Worm (Caenorhabditis elegans) whole organism, late embryonic: ENCODE data around the gene glp-1.

ENCODE experiments used
- C08G9.2 ChIP-seq: sonication (generic microtip); optimal IDR thresholded peaks from 2 replicates; lab custom pipeline; 2016; ENCODE audit warnings: mild to moderate bottlenecking, missing genetic modification characterization, moderate library complexity, missing compliant biosample characterization
- F13H6.1 ChIP-seq: sonication (generic microtip); optimal IDR thresholded peaks from 2 replicates; lab custom pipeline; 2016; ENCODE audit warnings: missing genetic modification characterization, missing compliant biosample characterization
- K02D7.2 ChIP-seq: sonication (generic microtip); optimal IDR thresholded peaks from 2 replicates; lab custom pipeline; 2017; ENCODE audit warnings: mild to moderate bottlenecking, missing genetic modification characterization, missing compliant biosample characterization
- K09A11.1 ChIP-seq: sonication (generic microtip); optimal IDR thresholded peaks from 2 replicates; lab custom pipeline; 2017; ENCODE audit warnings: antibody characterized with exemption, mild to moderate bottlenecking, missing genetic modification characterization, missing compliant biosample characterization; ENCODE audit not compliant: insufficient read depth
- T23F11.4 ChIP-seq: fragments of 200-800 bp; sonication (Bioruptor generic); optimal IDR thresholded peaks from 2 replicates; lab custom pipeline; 2018; ENCODE audit warnings: mild to moderate bottlenecking, missing genetic modification characterization, missing compliant biosample characterization
- Y22D7AL.16 ChIP-seq: sonication (generic microtip); optimal IDR thresholded peaks from 2 replicates; lab custom pipeline; 2016; ENCODE audit warnings: missing genetic modification characterization, missing compliant biosample characterization
- ceh-30 ChIP-seq: fragments of 150-350 bp; optimal IDR thresholded peaks from 2 replicates; lab custom pipeline; 2014; ENCODE audit warnings: missing biosample characterization, missing genetic modification characterization
- ceh-31 ChIP-seq: sonication (generic microtip); optimal IDR thresholded peaks from 2 replicates; lab custom pipeline; 2016; ENCODE audit warnings: missing genetic modification characterization, missing compliant biosample characterization
- ceh-34 ChIP-seq: sonication (generic microtip); optimal IDR thresholded peaks from 2 replicates; lab custom pipeline; 2016; ENCODE audit warnings: mild to moderate bottlenecking, missing genetic modification characterization, missing compliant biosample characterization
- ceh-45 ChIP-seq: fragments of 200-800 bp; sonication (Bioruptor generic); IDR thresholded peaks from 2 replicates; pipeline ENCODE4 v1.3.6; 2022; ENCODE audit warnings: missing genetic modification reagents, missing genetic modification characterization, missing compliant biosample characterization
- ceh-48 ChIP-seq: sonication (generic microtip); optimal IDR thresholded peaks from 2 replicates; lab custom pipeline; 2016; ENCODE audit warnings: missing genetic modification characterization, inconsistent platforms, missing compliant biosample characterization
- dmd-4 ChIP-seq: sonication (generic microtip); optimal IDR thresholded peaks from 2 replicates; lab custom pipeline; 2016; ENCODE audit warnings: borderline replicate concordance, missing genetic modification characterization, missing compliant biosample characterization
- dve-1 ChIP-seq: sonication (generic microtip); optimal IDR thresholded peaks from 2 replicates; lab custom pipeline; 2017; ENCODE audit warnings: antibody characterized with exemption, mild to moderate bottlenecking, missing genetic modification characterization, missing compliant biosample characterization
- elt-2 ChIP-seq: sonication (generic microtip); optimal IDR thresholded peaks from 2 replicates; lab custom pipeline; 2016; ENCODE audit warnings: missing genetic modification reagents, missing genetic modification characterization, missing compliant biosample characterization
- fax-1 ChIP-seq: sonication (generic microtip); optimal IDR thresholded peaks from 2 replicates; lab custom pipeline; 2016; ENCODE audit warnings: missing genotype, missing genetic modification characterization, missing compliant biosample characterization
- fkh-10 ChIP-seq: fragments of 150-350 bp; optimal IDR thresholded peaks from 2 replicates; lab custom pipeline; 2014; ENCODE audit warnings: missing biosample characterization, missing genetic modification reagents, missing genetic modification characterization
- gmeb-2 ChIP-seq: sonication (generic microtip); optimal IDR thresholded peaks from 2 replicates; lab custom pipeline; 2016; ENCODE audit warnings: missing genetic modification characterization, inconsistent platforms, missing compliant biosample characterization
- hlh-13 ChIP-seq: fragments of 200-800 bp; sonication (Bioruptor generic); optimal IDR thresholded peaks from 2 replicates; lab custom pipeline; 2018; ENCODE audit warnings: mild to moderate bottlenecking, missing genetic modification characterization, missing compliant biosample characterization
- hlh-15 ChIP-seq: sonication (generic microtip); optimal IDR thresholded peaks from 2 replicates; lab custom pipeline; 2016; ENCODE audit warnings: missing genetic modification characterization, missing compliant biosample characterization
- hlh-30 ChIP-seq: sonication (generic microtip); optimal IDR thresholded peaks from 2 replicates; lab custom pipeline; 2017; ENCODE audit warnings: antibody characterized with exemption, missing genetic modification characterization, missing compliant biosample characterization; ENCODE audit not compliant: insufficient read depth
- hlh-6 ChIP-seq: sonication (generic microtip); optimal IDR thresholded peaks from 2 replicates; lab custom pipeline; 2016; ENCODE audit warnings: missing genotype, missing genetic modification characterization, missing compliant biosample characterization
- lim-6 ChIP-seq: sonication (generic microtip); optimal IDR thresholded peaks from 2 replicates; lab custom pipeline; 2016; ENCODE audit warnings: missing genetic modification characterization, missing compliant biosample characterization
- lin-11 ChIP-seq: fragments of 200-800 bp; sonication (Bioruptor generic); optimal IDR thresholded peaks from 2 replicates; lab custom pipeline; 2018; ENCODE audit warnings: mild to moderate bottlenecking, missing genetic modification characterization, missing compliant biosample characterization
- madf-2 ChIP-seq: sonication (generic microtip); optimal IDR thresholded peaks from 2 replicates; lab custom pipeline; 2017; ENCODE audit warnings: missing genetic modification characterization, missing compliant biosample characterization
- nfya-1 ChIP-seq: sonication (generic microtip); optimal IDR thresholded peaks from 2 replicates; lab custom pipeline; 2017; ENCODE audit warnings: missing genetic modification characterization, mild to moderate bottlenecking, missing compliant biosample characterization, antibody characterized with exemption, moderate library complexity
- npax-4 ChIP-seq: sonication (generic microtip); optimal IDR thresholded peaks from 2 replicates; lab custom pipeline; 2016; ENCODE audit warnings: missing genetic modification characterization, missing compliant biosample characterization
- pha-2 ChIP-seq: sonication (generic microtip); optimal IDR thresholded peaks from 2 replicates; lab custom pipeline; 2017; ENCODE audit warnings: mild to moderate bottlenecking, missing genetic modification characterization, missing compliant biosample characterization
- pros-1 ChIP-seq: fragments of 150-350 bp; optimal IDR thresholded peaks from 2 replicates; lab custom pipeline; 2014; ENCODE audit warnings: missing biosample characterization, missing genetic modification reagents, missing genetic modification characterization
- rnt-1 ChIP-seq: sonication (generic microtip); optimal IDR thresholded peaks from 2 replicates; lab custom pipeline; 2016; ENCODE audit warnings: missing genetic modification characterization, missing compliant biosample characterization
- syd-9 ChIP-seq: sonication (generic microtip); optimal IDR thresholded peaks from 2 replicates; lab custom pipeline; 2016; ENCODE audit warnings: mild to moderate bottlenecking, missing genetic modification characterization, moderate library complexity, missing compliant biosample characterization
- tbx-7 ChIP-seq: sonication (generic microtip); optimal IDR thresholded peaks from 2 replicates; lab custom pipeline; 2016; ENCODE audit warnings: missing genotype, missing genetic modification characterization, missing compliant biosample characterization
- ttx-3 ChIP-seq: sonication (generic microtip); optimal IDR thresholded peaks from 2 replicates; lab custom pipeline; 2016; ENCODE audit warnings: missing genetic modification reagents, missing genetic modification characterization, missing compliant biosample characterization
- unc-3 ChIP-seq, 2 experiments: fragments of 200-800 bp in 1 of 2; sonication (Bioruptor generic) in 1 of 2; sonication (generic microtip) in 1 of 2; conservative IDR thresholded peaks in 1 of 2; optimal IDR thresholded peaks in 1 of 2; 2 replicates each; pipeline versions ENCODE4 v1.3.6 to Lab custom; 2016 to 2022; ENCODE audit warnings: missing compliant biosample characterization in 2 of 2, missing genetic modification characterization in 2 of 2, missing genetic modification reagents in 1 of 2
- unc-42 ChIP-seq: sonication (generic microtip); optimal IDR thresholded peaks from 2 replicates; lab custom pipeline; 2016; ENCODE audit warnings: missing genotype, missing genetic modification characterization, missing compliant biosample characterization
- unc-55 ChIP-seq: sonication (generic microtip); optimal IDR thresholded peaks from 2 replicates; lab custom pipeline; 2017; ENCODE audit warnings: missing biosample characterization, missing genetic modification reagents, missing genetic modification characterization
- unc-86 ChIP-seq: sonication (generic microtip); optimal IDR thresholded peaks from 2 replicates; lab custom pipeline; 2016; ENCODE audit warnings: missing genetic modification characterization, missing compliant biosample characterization

The glp-1 gene

DNA sequence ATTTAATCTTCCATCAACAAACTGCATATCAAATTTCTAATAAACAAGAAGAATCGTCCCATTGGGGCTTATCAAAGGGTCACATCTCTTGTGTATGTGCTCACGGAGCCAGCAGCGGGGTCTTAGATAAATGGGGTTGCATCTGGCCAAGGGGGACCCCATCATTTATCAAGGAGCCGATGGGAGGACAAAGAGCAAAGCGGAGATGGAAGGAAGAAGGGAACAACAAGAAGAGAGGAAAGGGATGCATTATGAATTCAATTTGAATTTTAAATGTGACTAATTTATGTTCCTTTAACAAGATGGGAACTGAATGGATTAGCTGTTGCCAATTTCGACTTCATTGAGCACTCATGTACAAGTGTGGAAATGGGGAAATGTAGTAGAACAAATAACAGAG, 7.7 kb upstream of the glp-1 start:
- TF ChIP-seq ceh-30 (tag; lab: Kevin White, UChicago) (no peak), npax-4 (tag; lab: Kevin White, UChicago) (no peak), unc-3 (GFP tag; conservative IDR thresholded peaks at IDR 0.05; lab: Robert Waterston, UW) (no peak), unc-3 (tag; optimal IDR thresholded peaks at IDR 0.05; lab: Kevin White, UChicago) (peak; percentile 28), lim-6 (no peak), madf-2 (tag; lab: Kevin White, UChicago) (no peak), nfya-1 (tag; lab: Kevin White, UChicago) (peak; percentile 16), rnt-1 (tag; lab: Kevin White, UChicago) (peak; percentile 1), K09A11.1 (tag; lab: Kevin White, UChicago) (no peak), fkh-10 (no peak), unc-42 (tag; lab: Kevin White, UChicago) (peak; percentile 91), ceh-31 (peak; percentile 14), elt-2 (peak; percentile 9), syd-9 (tag; lab: Kevin White, UChicago) (peak; percentile 1), ceh-34 (peak; percentile 11), tbx-7 (tag; lab: Kevin White, UChicago) (no peak), unc-55 (peak; percentile 82)
- TF ChIP-seq, all 69 proteins: peak for 9

DNA sequence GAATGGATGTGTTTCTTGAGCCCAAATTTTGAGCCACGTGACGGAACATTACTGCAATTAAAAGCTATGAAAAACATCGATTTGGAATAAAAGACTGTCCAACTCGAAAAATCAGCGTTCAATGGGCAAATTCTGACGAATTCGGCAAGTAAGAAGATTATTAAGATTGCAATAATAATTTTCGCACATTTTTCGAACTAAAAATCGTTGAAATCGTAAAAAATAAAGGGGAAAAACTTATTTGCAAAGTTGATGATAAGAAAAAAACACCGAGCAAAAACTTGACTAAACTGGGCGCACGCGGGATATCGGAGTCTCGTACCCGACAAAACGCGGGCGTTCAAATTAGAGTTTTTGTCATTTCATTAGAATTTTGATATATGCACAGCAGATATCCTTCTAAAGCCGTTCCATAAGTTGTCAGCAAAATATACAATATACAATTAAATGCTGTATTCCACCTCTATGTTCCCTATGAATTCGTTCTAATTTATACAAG, 2.7 kb upstream of the glp-1 start, which contains the start of the genes mccc-2 and mrpl-44:
Gene mccc-2, minus strand, starts transcription at position 51 of the 499 bp plus-strand sequence.
Gene mrpl-44, minus strand, starts transcription at position 51 of the 499 bp plus-strand sequence.
- TF ChIP-seq nfya-1 (tag; lab: Kevin White, UChicago) (peak; percentile 18), elt-2 (peak; percentile 70), K02D7.2 (tag; lab: Kevin White, UChicago) (no peak), T23F11.4 (GFP tag; lab: Kevin White, UChicago) (no peak), lim-6 (no peak), ceh-48 (tag; lab: Kevin White, UChicago) (no peak), hlh-30 (tag; lab: Kevin White, UChicago) (no peak)

DNA sequence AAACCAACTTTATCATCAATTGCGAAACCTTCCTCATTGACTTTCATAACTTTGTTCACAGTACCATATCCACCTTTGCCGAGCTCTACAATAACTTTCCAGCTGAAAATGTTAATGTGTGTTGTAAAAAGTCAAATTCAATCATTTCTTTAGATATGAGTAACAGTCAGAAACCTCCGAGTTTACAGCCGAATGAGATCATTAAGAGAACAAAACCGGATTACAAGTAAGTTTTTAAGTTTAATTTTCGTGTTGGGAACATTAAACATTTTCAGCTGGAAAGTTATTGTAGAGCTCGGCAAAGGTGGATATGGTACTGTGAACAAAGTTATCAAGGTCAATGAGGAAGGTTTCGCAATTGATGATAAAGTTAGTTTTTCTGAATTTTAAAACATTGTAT, 9.2 kb downstream of the glp-1 start, which contains the start of gene ZK507.1:
Gene ZK507.1, minus strand, starts transcription at position 101 of the 400 bp plus-strand sequence.
- TF ChIP-seq unc-86 (no peak), dmd-4 (tag; lab: Kevin White, UChicago) (no peak), dve-1 (tag; lab: Kevin White, UChicago) (no peak), lin-11 (no peak), pros-1 (tag; lab: Kevin White, UChicago) (no peak), Y22D7AL.16 (tag; lab: Kevin White, UChicago) (no peak), ceh-48 (tag; lab: Kevin White, UChicago) (no peak), hlh-6 (no peak), hlh-15 (tag; lab: Kevin White, UChicago) (no peak)
- TF ChIP-seq, all 69 proteins: peak for 0

DNA sequence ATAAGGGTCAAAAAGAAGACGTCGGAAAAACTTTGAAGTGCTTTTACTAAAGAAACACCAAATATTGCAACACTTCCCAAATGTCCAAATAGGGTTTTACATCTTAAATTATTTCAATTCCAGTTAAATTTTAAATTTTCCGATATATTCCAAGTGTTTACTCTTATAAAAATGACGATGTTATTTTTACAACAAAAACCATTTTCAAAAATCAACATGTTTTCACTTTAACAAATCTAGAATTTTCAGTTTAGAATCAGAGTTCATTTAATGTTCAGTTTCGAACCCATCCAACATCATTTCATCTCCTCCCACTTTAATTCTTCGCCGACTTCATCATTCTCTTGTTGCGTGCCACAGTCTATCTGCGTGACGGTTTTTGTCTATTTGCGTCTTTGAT, 11.6 kb downstream of the glp-1 start, which contains the start of gene dos-1:
Gene dos-1, plus strand, starts transcription at position 301 of the 400 bp plus-strand sequence.
- TF ChIP-seq madf-2 (tag; lab: Kevin White, UChicago) (no peak), unc-86 (no peak), F13H6.1 (no peak), T23F11.4 (GFP tag; lab: Kevin White, UChicago) (no peak), ceh-34 (no peak), Y22D7AL.16 (tag; lab: Kevin White, UChicago) (no peak), C08G9.2 (no peak), ttx-3 (tag; lab: Kevin White, UChicago) (no peak), gmeb-2 (no peak), ceh-45 (GFP tag; lab: Robert Waterston, UW) (no peak), hlh-13 (GFP tag; lab: Kevin White, UChicago) (no peak), nfya-1 (tag; lab: Kevin White, UChicago) (no peak), hlh-6 (no peak), fax-1 (no peak), pha-2 (tag; lab: Kevin White, UChicago) (no peak)
